Fruit fly (Drosophila melanogaster) whole organism, adult: ENCODE data around the gene IscU.

ENCODE experiments used
- CG11617 ChIP-seq: fragments of 200-800 bp; sonication (Bioruptor generic); optimal IDR thresholded peaks from 2 replicates; lab custom pipeline; 2017; ENCODE audit warnings: mild to moderate bottlenecking, missing biosample characterization, missing genetic modification reagents, missing genetic modification characterization
- CG12768 ChIP-seq: fragments of 200-800 bp; sonication (Bioruptor generic); optimal IDR thresholded peaks from 2 replicates; lab custom pipeline; 2017; ENCODE audit warnings: missing biosample characterization, missing genetic modification characterization, mild to moderate bottlenecking, moderate library complexity, missing genetic modification reagents
- CG14711 ChIP-seq: fragments of 200-800 bp; sonication (Bioruptor generic); optimal IDR thresholded peaks from 2 replicates; lab custom pipeline; 2018; ENCODE audit warnings: missing biosample characterization, mild to moderate bottlenecking, missing genetic modification characterization, moderate library complexity
- CG5204 ChIP-seq: fragments of 200-800 bp; sonication (Bioruptor generic); optimal IDR thresholded peaks from 2 replicates; lab custom pipeline; 2016; ENCODE audit warnings: missing biosample characterization, missing genetic modification characterization
- CG7045 ChIP-seq: fragments of 200-800 bp; sonication (Bioruptor generic); optimal IDR thresholded peaks from 2 replicates; lab custom pipeline; 2017; ENCODE audit warnings: missing biosample characterization, mild to moderate bottlenecking, missing genetic modification characterization
- Clk ChIP-seq: fragments of 200-800 bp; sonication (Bioruptor generic); optimal IDR thresholded peaks from 2 replicates; lab custom pipeline; 2017; ENCODE audit warnings: missing biosample characterization, missing genetic modification characterization
- Mnt ChIP-seq: fragments of 200-800 bp; sonication (Bioruptor generic); optimal IDR thresholded peaks from 2 replicates; lab custom pipeline; 2016; ENCODE audit warnings: missing biosample characterization, mild to moderate bottlenecking, missing genetic modification characterization
- cic ChIP-seq: fragments of 200-800 bp; sonication (Bioruptor generic); optimal IDR thresholded peaks from 2 replicates; lab custom pipeline; 2017; ENCODE audit warnings: missing biosample characterization, mild to moderate bottlenecking, missing genetic modification characterization, moderate library complexity
- kay ChIP-seq: fragments of 200-800 bp; sonication (Bioruptor generic); peaks from one replicate; lab custom pipeline; 2016; ENCODE audit warnings: missing biosample characterization, missing genetic modification characterization, borderline replicate concordance
- pad ChIP-seq: fragments of 200-800 bp; sonication (Bioruptor generic); optimal IDR thresholded peaks from 3 replicates; lab custom pipeline; 2017; ENCODE audit warnings: missing biosample characterization, missing genetic modification characterization, mild to moderate bottlenecking, moderate library complexity, missing genetic modification reagents
- tj ChIP-seq: fragments of 200-800 bp; sonication (Bioruptor generic); optimal IDR thresholded peaks from 3 replicates; lab custom pipeline; 2017; ENCODE audit warnings: missing biosample characterization, mild to moderate bottlenecking, missing genetic modification characterization, moderate library complexity

- TF ChIP-seq kay (peak; percentile 86), tj (GFP tag; lab: Kevin White, UChicago) (no peak), CG7045 (no peak), CG14711 (no peak), cic (no peak), CG12768 (no peak), pad (GFP tag; lab: Kevin White, UChicago) (no peak), CG11617 (GFP tag; lab: Kevin White, UChicago) (no peak), CG5204 (GFP tag; lab: Kevin White, UChicago) (no peak), Clk (GFP tag; lab: Kevin White, UChicago) (no peak), Mnt (GFP tag; lab: Kevin White, UChicago) (no peak)
These were observed 50.8 kb downstream of the IscU start, which contains the start of gene CG34301 for dm6 chr3R:8773135-8773534.
